Worm (Caenorhabditis elegans): ENCODE measurements around the gene T13C2.3.

- TF ChIP-seq nhr-67 (tag; optimal IDR thresholded peaks at IDR 0.05) (no peak), mml-1 (tag; optimal IDR thresholded peaks at IDR 0.05) (no peak), ama-1 (optimal IDR thresholded peaks at IDR 0.05) (no peak), tbx-2 (tag; optimal IDR thresholded peaks at IDR 0.05) (no peak), mdl-1 (tag; optimal IDR thresholded peaks at IDR 0.05) (no peak), nhr-237 (tag; optimal IDR thresholded peaks at IDR 0.05) (no peak)
Measured at ce11 chrII:6831531-6832201, 42.6 kb downstream of the T13C2.3 start.

All from whole organism, L3 larva.